Worm (Caenorhabditis elegans): ENCODE results near the gene mig-5.
A peak's percentile ranks its signal among the peaks of the same experiment; 100 is the strongest.

mig-5 gene

DNA sequence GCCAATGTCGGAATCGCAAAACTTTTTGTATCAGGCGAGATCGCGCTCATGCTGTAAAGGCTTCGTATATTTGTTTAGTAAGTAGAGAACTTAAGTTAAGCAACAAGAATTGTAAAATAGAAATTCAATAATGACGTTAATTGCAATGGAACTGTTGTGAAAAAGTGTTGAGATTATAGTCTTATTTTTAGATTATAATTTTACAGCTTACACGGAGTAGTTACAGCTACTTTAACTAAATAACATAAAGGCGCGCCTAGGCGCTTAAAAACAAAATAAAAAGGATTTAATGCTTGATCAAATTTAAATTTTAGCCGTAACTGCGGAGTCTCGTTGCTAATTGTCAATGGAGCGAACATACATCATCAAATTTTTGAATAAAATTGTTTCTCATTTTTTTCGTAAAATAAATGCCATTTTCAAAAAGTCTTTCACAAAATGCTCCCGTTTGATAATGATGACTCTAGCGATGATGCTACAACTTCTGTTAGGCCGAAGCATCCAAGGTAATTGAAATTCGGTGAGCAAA is 22.6 kb downstream of the mig-5 start, which contains the start of the genes emb-27 and rrf-3:
Gene emb-27 (minus strand): TSS at position 51 of the 529 bp plus-strand sequence.
Gene rrf-3 (plus strand): TSS at position 346 of the 529 bp plus-strand sequence.
- no peak for TF ChIP-seq sptf-1 (tag; optimal IDR thresholded peaks at IDR 0.05)
- TF ChIP-seq unc-39 (tag; optimal IDR thresholded peaks at IDR 0.05) = no peak
- TF ChIP-seq nhr-237 (tag; optimal IDR thresholded peaks at IDR 0.05) = no peak
- no peak for TF ChIP-seq nhr-12 (tag; optimal IDR thresholded peaks at IDR 0.05)
- peak; percentile 68 for TF ChIP-seq ham-2 (GFP tag; optimal IDR thresholded peaks at IDR 0.05)
- no peak for TF ChIP-seq nhr-2 (tag; optimal IDR thresholded peaks at IDR 0.05)
- no peak for TF ChIP-seq snpc-4 (tag; optimal IDR thresholded peaks at IDR 0.05)
- no peak for TF ChIP-seq unc-120 (tag; optimal IDR thresholded peaks at IDR 0.05; ENCODE audit: poor library complexity, severe bottlenecking)
- no peak for TF ChIP-seq sem-2 (GFP tag; optimal IDR thresholded peaks at IDR 0.05)
- no peak for TF ChIP-seq M03D4.4 (tag; optimal IDR thresholded peaks at IDR 0.05)
- TF ChIP-seq ces-1 (GFP tag; optimal IDR thresholded peaks at IDR 0.05) = peak; percentile 97
- TF ChIP-seq flh-1 (GFP tag; optimal IDR thresholded peaks at IDR 0.05) = no peak
- TF ChIP-seq blmp-1 (tag; optimal IDR thresholded peaks at IDR 0.05) = no peak
- TF ChIP-seq tbx-8 (GFP tag; optimal IDR thresholded peaks at IDR 0.05) = no peak
- TF ChIP-seq lsy-2 (tag; optimal IDR thresholded peaks at IDR 0.05) = peak; percentile 71
- no peak for TF ChIP-seq mls-2 (tag; optimal IDR thresholded peaks at IDR 0.05)
- TF ChIP-seq elt-3 (tag; optimal IDR thresholded peaks at IDR 0.05) = no peak
- TF ChIP-seq lin-32 (GFP tag; optimal IDR thresholded peaks at IDR 0.05) = no peak
- TF ChIP-seq drap-1 (GFP tag; optimal IDR thresholded peaks at IDR 0.05) = no peak

DNA sequence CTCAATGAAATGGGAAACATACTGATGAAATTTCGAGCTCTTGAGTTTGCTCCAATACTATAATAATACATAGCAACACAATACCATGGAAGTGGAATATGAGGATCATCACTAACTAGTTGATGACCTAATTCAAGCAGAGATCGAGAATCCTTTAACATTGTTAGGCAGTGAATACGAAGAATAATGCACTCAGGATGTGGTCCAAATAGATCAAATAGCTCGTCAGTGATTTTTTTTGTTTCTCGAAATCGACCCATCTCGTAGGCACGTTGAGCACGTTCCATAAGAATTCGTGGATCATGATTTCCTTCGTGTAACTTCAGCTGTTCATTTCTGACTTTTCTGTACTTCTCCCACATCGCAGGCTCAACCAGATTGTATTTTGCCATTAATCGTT is 23.9 kb downstream of the mig-5 start:
- no peak for TF ChIP-seq ztf-11 (tag; optimal IDR thresholded peaks at IDR 0.05)
- TF ChIP-seq flh-1 (GFP tag; optimal IDR thresholded peaks at IDR 0.05) = no peak
- no peak for TF ChIP-seq unc-62 (GFP tag; optimal IDR thresholded peaks at IDR 0.05)
- no peak for TF ChIP-seq elt-3 (tag; optimal IDR thresholded peaks at IDR 0.05)
- TF ChIP-seq lin-13 (tag; optimal IDR thresholded peaks at IDR 0.05) = no peak
- TF ChIP-seq cnd-1 (tag; optimal IDR thresholded peaks at IDR 0.05) = no peak
- TF ChIP-seq zip-8 (tag; optimal IDR thresholded peaks at IDR 0.05) = no peak
- no peak for TF ChIP-seq mep-1 (tag; optimal IDR thresholded peaks at IDR 0.05)
- TF ChIP-seq unc-120 (tag; optimal IDR thresholded peaks at IDR 0.05; ENCODE audit: poor library complexity, severe bottlenecking) = no peak
- no peak for TF ChIP-seq sem-2 (GFP tag; optimal IDR thresholded peaks at IDR 0.05)
- no peak for TF ChIP-seq unc-39 (tag; optimal IDR thresholded peaks at IDR 0.05)
- TF ChIP-seq ceh-43 (GFP tag; optimal IDR thresholded peaks at IDR 0.05) = no peak
- no peak for TF ChIP-seq bed-3 (GFP tag; optimal IDR thresholded peaks at IDR 0.05)
- TF ChIP-seq tbx-8 (GFP tag; optimal IDR thresholded peaks at IDR 0.05) = no peak
- TF ChIP-seq lsy-2 (tag; optimal IDR thresholded peaks at IDR 0.05) = no peak
- no peak for TF ChIP-seq sptf-1 (tag; optimal IDR thresholded peaks at IDR 0.05)
- no peak for TF ChIP-seq blmp-1 (tag; optimal IDR thresholded peaks at IDR 0.05)

DNA sequence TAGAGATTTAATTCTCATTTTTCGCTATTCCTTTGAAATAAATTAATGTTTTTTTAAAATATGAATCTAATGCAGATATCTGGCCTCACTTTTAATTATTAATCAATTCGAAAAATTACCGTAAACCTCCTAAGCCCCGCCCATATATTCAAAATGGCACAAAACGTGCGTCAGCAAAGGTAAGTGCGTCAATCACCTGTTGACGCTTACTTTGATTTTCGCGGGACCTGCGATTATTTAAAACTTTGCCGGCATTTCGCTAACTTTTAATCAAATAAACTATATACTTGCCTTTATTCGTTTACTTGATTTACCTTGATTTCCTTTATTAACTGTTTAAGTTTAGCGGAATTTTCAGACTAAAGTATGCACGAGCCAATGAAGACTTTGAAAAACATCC is 26.8 kb downstream of the mig-5 start, which contains the start of gene pch-2:
Gene pch-2 (plus strand): TSS at position 359 of the 400 bp plus-strand sequence.
- peak; percentile 1 for TF ChIP-seq ces-1 (GFP tag; optimal IDR thresholded peaks at IDR 0.05)
- TF ChIP-seq nhr-237 (tag; optimal IDR thresholded peaks at IDR 0.05) = peak; percentile 9
- TF ChIP-seq M03D4.4 (tag; optimal IDR thresholded peaks at IDR 0.05) = no peak
- TF ChIP-seq lsy-2 (tag; optimal IDR thresholded peaks at IDR 0.05) = peak; percentile 87
- TF ChIP-seq mep-1 (tag; optimal IDR thresholded peaks at IDR 0.05) = peak; percentile 35
- TF ChIP-seq lin-13 (tag; optimal IDR thresholded peaks at IDR 0.05) = peak; percentile 28

DNA sequence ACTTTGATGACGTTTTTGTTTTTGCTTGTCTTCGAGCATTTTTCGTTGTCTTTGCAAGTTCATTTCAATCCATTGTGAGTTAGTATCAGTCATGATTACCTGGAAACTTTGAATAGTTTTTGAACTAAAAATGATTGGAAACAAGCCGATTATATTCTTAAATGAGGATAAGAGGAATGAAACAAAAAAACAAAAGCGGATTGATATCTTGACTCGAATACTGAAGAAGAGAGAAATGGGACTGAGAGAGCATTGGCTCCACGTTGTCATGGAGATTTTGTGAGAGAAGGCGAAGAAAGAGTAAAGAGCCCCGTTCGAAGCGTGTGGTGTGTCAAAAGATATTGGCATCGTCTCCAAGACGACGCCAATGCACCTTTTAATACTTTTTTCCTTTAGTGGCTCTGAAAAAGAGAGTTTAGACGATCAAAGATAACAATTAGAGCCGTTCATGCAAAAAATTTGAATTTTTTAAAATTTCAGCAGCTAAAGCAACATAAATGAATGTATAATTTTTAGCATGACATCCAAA is 27.9 kb downstream of the mig-5 start, which contains the start of the genes tub-1 and tmem-138:
Gene tub-1 (minus strand): TSS at position 101 of the 529 bp plus-strand sequence.
Gene tmem-138 (plus strand): TSS at position 479 of the 529 bp plus-strand sequence.
- TF ChIP-seq unc-39 (tag; optimal IDR thresholded peaks at IDR 0.05) = no peak
- no peak for TF ChIP-seq lsy-2 (tag; optimal IDR thresholded peaks at IDR 0.05)
- TF ChIP-seq hlh-1 (tag; optimal IDR thresholded peaks at IDR 0.05) = no peak
- TF ChIP-seq ztf-11 (tag; optimal IDR thresholded peaks at IDR 0.05) = no peak
- no peak for TF ChIP-seq flh-1 (GFP tag; optimal IDR thresholded peaks at IDR 0.05)
- TF ChIP-seq tbx-8 (GFP tag; optimal IDR thresholded peaks at IDR 0.05) = no peak
- no peak for TF ChIP-seq mep-1 (tag; optimal IDR thresholded peaks at IDR 0.05)
- TF ChIP-seq unc-120 (tag; optimal IDR thresholded peaks at IDR 0.05; ENCODE audit: poor library complexity, severe bottlenecking) = no peak
- no peak for TF ChIP-seq mab-5 (tag; optimal IDR thresholded peaks at IDR 0.05)
- TF ChIP-seq ceh-83 (GFP tag; optimal IDR thresholded peaks at IDR 0.05) = no peak

All from whole organism, mixed stage, embryonic.